Worm (Caenorhabditis elegans): ENCODE data around the gene T21B10.3.

The T21B10.3 gene

DNA sequence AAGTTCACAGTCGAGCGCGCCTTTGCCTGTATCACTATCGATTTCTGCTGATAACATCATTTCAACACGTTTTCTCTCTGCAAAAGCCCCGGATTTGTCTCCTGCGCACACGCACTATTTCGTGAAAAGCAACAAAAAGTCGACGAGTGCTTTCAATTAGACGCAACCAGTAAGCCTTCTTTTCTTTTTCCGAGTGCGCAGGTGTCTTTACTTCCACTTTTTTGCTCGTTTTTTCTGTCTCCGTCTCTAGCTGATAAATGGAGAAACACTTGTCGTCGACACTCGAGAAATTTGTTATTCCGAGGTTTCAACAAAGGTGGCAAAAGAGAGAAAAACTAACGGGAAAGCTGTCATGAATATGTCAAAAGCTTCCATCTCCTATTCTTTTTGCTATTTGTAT lies 42.6 kb upstream of the T21B10.3 start:
- TF ChIP-seq fkh-6 (tag; optimal IDR thresholded peaks at IDR 0.05) (no peak), ama-1 (optimal IDR thresholded peaks at IDR 0.05) (no peak), lim-6 (tag; optimal IDR thresholded peaks at IDR 0.05) (no peak), pros-1 (tag; optimal IDR thresholded peaks at IDR 0.05) (no peak), ceh-6 (GFP tag; optimal IDR thresholded peaks at IDR 0.05) (no peak), ceh-2 (tag; optimal IDR thresholded peaks at IDR 0.05) (no peak), dmd-4 (tag; optimal IDR thresholded peaks at IDR 0.05; ENCODE audit: borderline replicate concordance) (no peak), eyg-1 (tag; optimal IDR thresholded peaks at IDR 0.05) (no peak)

ce11 chrII:8895398-8895797 lies 38.8 kb upstream of the T21B10.3 start:
- no peak for TF ChIP-seq madf-2 (tag; optimal IDR thresholded peaks at IDR 0.05)
- TF ChIP-seq che-1 (tag; optimal IDR thresholded peaks at IDR 0.05) = no peak
- no peak for TF ChIP-seq C38D4.7 (GFP tag; optimal IDR thresholded peaks at IDR 0.05)
- TF ChIP-seq elt-2 (tag; optimal IDR thresholded peaks at IDR 0.05) = no peak
- TF ChIP-seq Y22D7AL.16 (tag; optimal IDR thresholded peaks at IDR 0.05) = no peak
- no peak for TF ChIP-seq ref-2 (tag; optimal IDR thresholded peaks at IDR 0.05)

ce11 chrII:8895895-8896294 lies 38.3 kb upstream of the T21B10.3 start:
- TF ChIP-seq mec-3 (tag; optimal IDR thresholded peaks at IDR 0.05; ENCODE audit: borderline replicate concordance) (no peak), nhr-232 (tag; optimal IDR thresholded peaks at IDR 0.05) (no peak), ref-2 (tag; optimal IDR thresholded peaks at IDR 0.05) (no peak), ceh-18 (tag; optimal IDR thresholded peaks at IDR 0.05) (no peak), nhr-11 (tag; optimal IDR thresholded peaks at IDR 0.05) (no peak), ceh-31 (tag; optimal IDR thresholded peaks at IDR 0.05) (no peak), T23F11.4 (GFP tag; optimal IDR thresholded peaks at IDR 0.05) (no peak), hlh-15 (tag; optimal IDR thresholded peaks at IDR 0.05) (no peak)

DNA sequence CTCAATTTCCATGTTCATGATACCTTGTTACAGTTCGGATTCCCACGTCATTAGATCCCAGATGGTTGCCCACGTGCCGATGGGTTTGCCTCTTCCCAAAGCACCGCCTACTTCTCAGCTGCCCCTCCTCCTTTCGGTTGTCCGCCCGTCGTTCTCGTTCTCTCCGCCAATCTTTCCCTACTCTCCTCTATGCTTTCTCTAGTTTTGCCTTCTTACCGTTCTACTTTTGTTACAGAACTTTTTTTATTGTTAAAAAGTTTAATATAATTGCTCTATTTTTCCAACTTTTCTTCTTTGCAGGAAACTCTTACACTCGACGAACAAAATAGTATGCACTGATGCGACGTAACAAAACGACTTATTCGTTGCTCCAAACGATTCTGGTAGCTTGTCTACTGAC lies 37.6 kb upstream of the T21B10.3 start, which contains the start of gene lat-1:
Gene lat-1, plus strand, starts transcription at position 301 of the 400 bp plus-strand sequence.
- peak; percentile 2 for TF ChIP-seq ceh-34 (tag; optimal IDR thresholded peaks at IDR 0.05)
- TF ChIP-seq pqm-1 (tag; optimal IDR thresholded peaks at IDR 0.05) = no peak

DNA sequence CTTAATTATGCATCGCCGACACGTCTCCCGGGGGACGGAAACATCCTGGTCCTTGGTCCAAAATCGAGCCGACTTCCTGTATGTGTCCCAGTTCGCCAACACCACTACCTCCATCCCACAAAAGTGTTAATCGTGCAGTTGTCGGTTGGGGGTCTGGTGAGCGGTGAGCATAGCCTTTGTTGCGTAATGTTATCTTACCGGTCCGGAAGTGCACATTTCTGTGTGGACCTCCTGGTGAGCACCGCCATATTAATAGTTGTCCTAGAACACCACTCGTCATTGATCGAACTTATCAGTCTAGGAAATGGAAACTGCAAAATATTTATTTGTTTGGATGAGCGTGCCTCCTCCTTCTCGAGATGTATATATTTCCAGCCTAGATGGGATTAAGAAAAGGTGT lies 36.9 kb upstream of the T21B10.3 start:
- TF ChIP-seq unc-42 (tag; optimal IDR thresholded peaks at IDR 0.05) (peak; percentile 0), ref-2 (tag; optimal IDR thresholded peaks at IDR 0.05) (peak; percentile 57), lim-6 (tag; optimal IDR thresholded peaks at IDR 0.05) (no peak), K09A11.1 (tag; optimal IDR thresholded peaks at IDR 0.05; ENCODE audit: insufficient read depth) (no peak), Y22D7AL.16 (tag; optimal IDR thresholded peaks at IDR 0.05) (no peak), sdc-2 (tag; optimal IDR thresholded peaks at IDR 0.05) (no peak), fax-1 (tag; optimal IDR thresholded peaks at IDR 0.05) (no peak), lin-11 (tag; optimal IDR thresholded peaks at IDR 0.05) (no peak)

DNA sequence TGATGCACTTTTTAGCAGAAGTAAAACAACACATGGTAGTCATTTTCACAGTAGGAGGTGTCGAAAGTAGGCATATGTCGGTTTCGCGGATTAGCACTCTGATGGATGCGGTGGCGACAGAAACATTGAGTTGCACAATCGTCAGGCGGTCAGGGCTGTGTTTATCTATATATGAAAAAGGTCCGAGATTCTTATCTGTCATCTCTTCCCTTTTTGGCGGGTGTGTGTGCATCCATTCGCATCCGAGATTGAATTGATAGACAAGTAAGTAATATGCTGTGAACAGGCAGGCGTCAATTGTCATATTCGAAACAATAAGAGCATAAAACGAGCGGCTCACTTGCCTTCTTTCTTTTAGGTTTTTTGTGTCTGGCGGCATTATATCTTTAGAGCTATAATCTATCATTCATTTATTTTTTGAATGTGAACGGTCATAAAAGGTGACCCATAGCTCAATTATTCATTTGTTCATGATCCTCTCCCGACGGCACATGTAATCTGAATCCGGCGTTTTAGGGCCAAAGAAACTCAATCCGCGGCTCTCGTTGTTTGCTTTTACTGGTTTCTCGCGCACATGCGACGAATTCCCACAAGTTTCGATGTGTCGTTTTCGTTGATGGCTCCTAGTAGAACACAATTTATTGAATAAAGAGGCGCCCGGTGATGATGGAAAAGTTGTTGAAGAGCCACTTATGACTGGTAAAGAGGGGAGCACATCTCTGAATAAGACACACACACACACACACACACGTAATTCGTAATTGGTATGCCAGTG lies 35.4 kb upstream of the T21B10.3 start:
- no peak for TF ChIP-seq hlh-30 (tag; optimal IDR thresholded peaks at IDR 0.05; ENCODE audit: insufficient read depth)
- no peak for TF ChIP-seq lim-6 (tag; optimal IDR thresholded peaks at IDR 0.05)
- TF ChIP-seq rnt-1 (tag; optimal IDR thresholded peaks at IDR 0.05) = no peak
- peak; percentile 52 for TF ChIP-seq ceh-34 (tag; optimal IDR thresholded peaks at IDR 0.05)
- TF ChIP-seq ceh-19 (GFP tag; optimal IDR thresholded peaks at IDR 0.05) = peak; percentile 52
- TF ChIP-seq sdc-2 (tag; optimal IDR thresholded peaks at IDR 0.05) = no peak
- no peak for TF ChIP-seq pros-1 (tag; optimal IDR thresholded peaks at IDR 0.05)
- no peak for TF ChIP-seq fkh-10 (GFP tag; optimal IDR thresholded peaks at IDR 0.05)
- TF ChIP-seq T23F11.4 (GFP tag; optimal IDR thresholded peaks at IDR 0.05) = no peak
- peak; percentile 29 for TF ChIP-seq unc-42 (tag; optimal IDR thresholded peaks at IDR 0.05)
- TF ChIP-seq ceh-24 (tag; optimal IDR thresholded peaks at IDR 0.05) = no peak
- TF ChIP-seq unc-3 (GFP tag; conservative IDR thresholded peaks at IDR 0.05) = no peak
- no peak for TF ChIP-seq unc-3 (tag; optimal IDR thresholded peaks at IDR 0.05)
- peak; percentile 6 for TF ChIP-seq unc-55 (GFP tag; optimal IDR thresholded peaks at IDR 0.05)
- TF ChIP-seq tbx-2 (tag; optimal IDR thresholded peaks at IDR 0.05) = peak; percentile 15
- no peak for TF ChIP-seq pax-1 (tag; optimal IDR thresholded peaks at IDR 0.05)

All from whole organism, late embryonic.